Fruit fly (Drosophila melanogaster): ENCODE measurements around the gene CG42554.

DNA sequence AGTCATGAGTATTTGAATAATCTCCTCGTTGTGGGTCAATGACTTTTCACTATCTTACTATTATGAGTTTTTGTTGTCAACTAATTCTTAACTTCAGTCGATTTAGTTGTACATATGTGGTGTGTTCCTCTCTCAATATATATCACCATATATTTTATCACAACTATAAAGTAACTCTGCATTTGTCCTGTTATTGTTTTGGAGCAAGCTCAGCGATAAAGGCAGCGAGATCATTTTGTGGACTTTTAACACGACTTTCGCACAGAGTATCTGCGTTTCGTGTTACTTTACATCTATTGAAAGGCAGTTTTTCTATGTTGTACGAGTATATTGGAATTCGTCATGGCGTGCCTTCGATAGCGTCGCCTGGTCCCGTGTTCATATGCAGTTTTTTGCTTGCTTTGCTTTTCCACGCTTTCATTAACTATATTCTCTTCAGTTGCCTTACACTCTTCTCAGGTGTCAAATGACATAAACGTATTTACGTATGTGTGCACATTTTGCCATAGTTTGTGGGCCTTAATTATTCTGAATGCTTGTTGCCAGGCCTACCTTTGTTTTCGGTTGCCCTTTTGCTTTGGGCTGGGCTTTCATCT lies 40.0 kb downstream of the CG42554 start:
- no peak for TF ChIP-seq CTCF (optimal IDR thresholded peaks at IDR 0.05)
- TF ChIP-seq CG8478 (optimal IDR thresholded peaks at IDR 0.05), result no peak

Measured in S2 (cell line).